Fruit fly (Drosophila melanogaster) whole organism, embryonic: ENCODE results near the gene CG33927.

Experiments used
- Antp ChIP-seq: fragments of 200-800 bp; sonication (Bioruptor generic); optimal IDR thresholded peaks from 3 replicates; lab custom pipeline; 2016; ENCODE audit warnings: missing biosample characterization, missing genetic modification characterization
- B-H2 ChIP-seq: fragments of 200-800 bp; sonication (Bioruptor generic); optimal IDR thresholded peaks from 2 replicates; lab custom pipeline; 2018; ENCODE audit warnings: missing biosample characterization, mild to moderate bottlenecking, missing genetic modification characterization
- CG11695 ChIP-seq: fragments of 200-800 bp; sonication (Bioruptor generic); IDR thresholded peaks from 3 replicates; pipeline ENCODE4 v1.3.6; 2022; ENCODE audit warnings: missing biosample characterization, missing genetic modification characterization
- CG1233 ChIP-seq: fragments of 200-800 bp; sonication (Bioruptor generic); optimal IDR thresholded peaks from 4 replicates; lab custom pipeline; 2018; ENCODE audit warnings: missing biosample characterization, mild to moderate bottlenecking, missing genetic modification characterization
- CG17186 ChIP-seq: fragments of 200-800 bp; sonication (Bioruptor generic); optimal IDR thresholded peaks from 3 replicates; lab custom pipeline; 2017; ENCODE audit warnings: missing biosample characterization, missing genetic modification reagents, missing genetic modification characterization
- CG17385 ChIP-seq: fragments of 200-800 bp; sonication (Bioruptor generic); optimal IDR thresholded peaks from 3 replicates; lab custom pipeline; 2018; ENCODE audit warnings: missing biosample characterization, mild to moderate bottlenecking, missing genetic modification characterization
- CG17568 ChIP-seq: fragments of 200-800 bp; sonication (Bioruptor generic); optimal IDR thresholded peaks from 2 replicates; lab custom pipeline; 2018; ENCODE audit warnings: missing biosample characterization, mild to moderate bottlenecking, missing genetic modification characterization, moderate library complexity
- CG17612 ChIP-seq: fragments of 200-800 bp; sonication (Bioruptor generic); IDR thresholded peaks from 2 replicates; pipeline ENCODE4 v1.3.6; 2022; ENCODE audit warnings: missing biosample characterization, missing genetic modification characterization
- CG1832 ChIP-seq: fragments of 200-800 bp; sonication (Bioruptor generic); optimal IDR thresholded peaks from 2 replicates; lab custom pipeline; 2017; ENCODE audit warnings: missing biosample characterization, mild to moderate bottlenecking, missing genetic modification characterization, inconsistent platforms
- CG2129 ChIP-seq: fragments of 200-800 bp; sonication (Bioruptor generic); IDR thresholded peaks from 2 replicates; pipeline ENCODE4 v1.3.6; 2022; ENCODE audit warnings: missing biosample characterization, missing genetic modification characterization; ENCODE audit not compliant: partially characterized antibody
- CG30431 ChIP-seq: fragments of 200-800 bp; sonication (Bioruptor generic); optimal IDR thresholded peaks from 2 replicates; lab custom pipeline; 2017; ENCODE audit warnings: missing biosample characterization, missing genetic modification characterization
- CG31365 ChIP-seq: fragments of 200-800 bp; sonication (Bioruptor generic); optimal IDR thresholded peaks from 2 replicates; lab custom pipeline; 2018; ENCODE audit warnings: missing biosample characterization, mild to moderate bottlenecking, missing genetic modification characterization
- CG3163 ChIP-seq: fragments of 200-800 bp; sonication (Bioruptor generic); optimal IDR thresholded peaks from 3 replicates; lab custom pipeline; 2016; ENCODE audit warnings: missing biosample characterization, missing genetic modification characterization
- CG3281 ChIP-seq: fragments of 200-800 bp; sonication (Bioruptor generic); optimal IDR thresholded peaks from 3 replicates; lab custom pipeline; 2017; ENCODE audit warnings: missing biosample characterization, mild to moderate bottlenecking, missing genetic modification characterization
- CG34224 ChIP-seq: fragments of 200-800 bp; sonication (Bioruptor generic); IDR thresholded peaks from 3 replicates; pipeline ENCODE4 v1.3.6; 2022; ENCODE audit warnings: missing biosample characterization, missing genetic modification characterization; ENCODE audit not compliant: partially characterized antibody
- CG4730 ChIP-seq: fragments of 200-800 bp; sonication (Bioruptor generic); IDR thresholded peaks from 2 replicates; pipeline ENCODE4 v1.3.6; 2022; ENCODE audit warnings: missing biosample characterization, missing genetic modification characterization
- CG5180 ChIP-seq: fragments of 200-800 bp; sonication (Bioruptor generic); optimal IDR thresholded peaks from 3 replicates; lab custom pipeline; 2017; ENCODE audit warnings: missing biosample characterization, missing genetic modification characterization, mild to moderate bottlenecking, moderate library complexity, missing genetic modification reagents
- CG6791 ChIP-seq: fragments of 200-800 bp; sonication (Bioruptor generic); IDR thresholded peaks from 3 replicates; pipeline ENCODE4 v1.3.6; 2022; ENCODE audit warnings: missing biosample characterization, missing genetic modification characterization; ENCODE audit not compliant: partially characterized antibody
- CG8924 ChIP-seq: fragments of 200-800 bp; optimal IDR thresholded peaks from 3 replicates; lab custom pipeline; 2019; ENCODE audit warnings: missing biosample characterization, mild to moderate bottlenecking, missing genetic modification characterization, moderate library complexity
- CG8944 ChIP-seq: fragments of 200-800 bp; sonication (Bioruptor generic); optimal IDR thresholded peaks from 3 replicates; lab custom pipeline; 2016; ENCODE audit warnings: missing biosample characterization, missing genetic modification characterization
- CoRest ChIP-seq: fragments of 200-800 bp; sonication (Bioruptor generic); optimal IDR thresholded peaks from 3 replicates; lab custom pipeline; 2018; ENCODE audit warnings: missing biosample characterization, mild to moderate bottlenecking, missing genetic modification characterization, moderate library complexity
- CrebB ChIP-seq: fragments of 200-800 bp; sonication (Bioruptor generic); optimal IDR thresholded peaks from 3 replicates; lab custom pipeline; 2018; ENCODE audit warnings: missing biosample characterization, mild to moderate bottlenecking, missing genetic modification characterization
- D19A ChIP-seq: fragments of 200-800 bp; optimal IDR thresholded peaks from 3 replicates; lab custom pipeline; 2019; ENCODE audit warnings: missing biosample characterization, mild to moderate bottlenecking, missing genetic modification characterization, moderate library complexity
- Deaf1 ChIP-seq: fragments of 200-800 bp; optimal IDR thresholded peaks from 3 replicates; lab custom pipeline; 2019; ENCODE audit warnings: missing biosample characterization, mild to moderate bottlenecking, missing genetic modification characterization, moderate library complexity
- Dp ChIP-seq: fragments of 200-800 bp; sonication (Bioruptor generic); optimal IDR thresholded peaks from 2 replicates; lab custom pipeline; 2018; ENCODE audit warnings: missing biosample characterization, mild to moderate bottlenecking, missing genetic modification characterization, moderate library complexity
- Hmx ChIP-seq: fragments of 200-800 bp; sonication (Bioruptor generic); optimal IDR thresholded peaks from 2 replicates; lab custom pipeline; 2016; ENCODE audit warnings: missing biosample characterization, missing genetic modification characterization
- Med ChIP-seq: fragments of 200-800 bp; sonication (Bioruptor generic); peaks from one replicate; lab custom pipeline; 2016; ENCODE audit warnings: missing biosample characterization, missing genetic modification characterization, mild to moderate bottlenecking, inconsistent platforms, moderate library complexity
- Neu2 ChIP-seq: fragments of 200-800 bp; sonication (Bioruptor generic); optimal IDR thresholded peaks from 3 replicates; lab custom pipeline; 2016; ENCODE audit warnings: missing biosample characterization, missing genetic modification characterization, borderline replicate concordance
- Nf-YC ChIP-seq: fragments of 200-800 bp; optimal IDR thresholded peaks from 3 replicates; lab custom pipeline; 2019; ENCODE audit warnings: missing biosample characterization, mild to moderate bottlenecking, missing genetic modification characterization, moderate library complexity
- PHDP ChIP-seq: fragments of 200-800 bp; sonication (Bioruptor generic); optimal IDR thresholded peaks from 3 replicates; lab custom pipeline; 2018; ENCODE audit warnings: missing biosample characterization, mild to moderate bottlenecking, missing genetic modification characterization, moderate library complexity
- Pdp1 ChIP-seq, 2 experiments: fragments of 200-800 bp; sonication (Bioruptor generic); optimal IDR thresholded peaks; 3 replicates each; lab custom pipeline; 2016; ENCODE audit warnings: missing biosample characterization in 2 of 2, missing genetic modification characterization in 2 of 2, mild to moderate bottlenecking in 1 of 2, moderate library complexity in 1 of 2
- Side ChIP-seq: fragments of 200-800 bp; sonication (Bioruptor generic); optimal IDR thresholded peaks from 2 replicates; lab custom pipeline; 2016; ENCODE audit warnings: missing biosample characterization, missing genetic modification characterization
- YL-1 ChIP-seq: fragments of 200-800 bp; sonication (Bioruptor generic); optimal IDR thresholded peaks from 3 replicates; lab custom pipeline; 2017; ENCODE audit warnings: missing biosample characterization, mild to moderate bottlenecking, missing genetic modification characterization
- az2 ChIP-seq: fragments of 200-800 bp; sonication (Bioruptor generic); optimal IDR thresholded peaks from 3 replicates; lab custom pipeline; 2016; ENCODE audit warnings: missing biosample characterization, missing genetic modification characterization
- br ChIP-seq: fragments of >200 bp; optimal IDR thresholded peaks from 2 replicates; lab custom pipeline; 2017
- dm ChIP-seq: fragments of 200-800 bp; sonication (Bioruptor generic); optimal IDR thresholded peaks from 3 replicates; lab custom pipeline; 2016; ENCODE audit warnings: missing biosample characterization, missing genetic modification characterization
- gsb ChIP-seq: fragments of 200-800 bp; sonication (Bioruptor generic); IDR thresholded peaks from 2 replicates; pipeline ENCODE4 v1.3.6; 2022; ENCODE audit warnings: missing biosample characterization, missing genetic modification characterization
- gt ChIP-seq: fragments of 200-800 bp; sonication (Bioruptor generic); IDR thresholded peaks from 2 replicates; pipeline ENCODE4 v1.3.6; 2022; ENCODE audit warnings: missing biosample characterization, missing genetic modification characterization
- h ChIP-seq: fragments of >200 bp; optimal IDR thresholded peaks from 2 replicates; lab custom pipeline; 2017
- her ChIP-seq: fragments of 200-800 bp; sonication (Bioruptor generic); optimal IDR thresholded peaks from 2 replicates; lab custom pipeline; 2016; ENCODE audit warnings: missing biosample characterization, missing genetic modification characterization
- ind ChIP-seq: fragments of 200-800 bp; sonication (Bioruptor generic); optimal IDR thresholded peaks from 3 replicates; lab custom pipeline; 2016; ENCODE audit warnings: missing biosample characterization, missing genetic modification characterization
- lov ChIP-seq, 2 experiments: fragments of 200-800 bp in 1 of 2; fragments of >200 bp in 1 of 2; sonication (Bioruptor generic) in 1 of 2; IDR thresholded peaks in 1 of 2; optimal IDR thresholded peaks in 1 of 2; 2 replicates in 1 of 2; 3 replicates in 1 of 2; pipeline versions ENCODE4 v1.3.6 to Lab custom; 2017 to 2022; ENCODE audit warnings: missing biosample characterization in 1 of 2, missing genetic modification characterization in 1 of 2
- mirr ChIP-seq: fragments of 200-800 bp; sonication (Bioruptor generic); optimal IDR thresholded peaks from 3 replicates; lab custom pipeline; 2018; ENCODE audit warnings: missing biosample characterization, mild to moderate bottlenecking, missing genetic modification characterization
- prd ChIP-seq, 3 experiments: fragments of >200 bp in 2 of 3; fragments of 200-800 bp in 1 of 3; sonication (Bioruptor generic) in 1 of 3; optimal IDR thresholded peaks in 2 of 3; IDR thresholded peaks in 1 of 3; 2 replicates in 2 of 3; 3 replicates in 1 of 3; pipeline versions ENCODE4 v1.3.6 to Lab custom; 2017 to 2022; ENCODE audit warnings: missing biosample characterization in 1 of 3, missing genetic modification characterization in 1 of 3
- ranshi ChIP-seq: fragments of 200-800 bp; sonication (Bioruptor generic); IDR thresholded peaks from 2 replicates; pipeline ENCODE4 v1.3.6; 2022; ENCODE audit warnings: missing biosample characterization, missing genetic modification characterization
- trh ChIP-seq: fragments of 200-800 bp; sonication (Bioruptor generic); optimal IDR thresholded peaks from 2 replicates; lab custom pipeline; 2016; ENCODE audit warnings: missing biosample characterization, missing genetic modification characterization
- twi ChIP-seq: fragments of 200-800 bp; optimal IDR thresholded peaks from 2 replicates; lab custom pipeline; 2019; ENCODE audit warnings: missing biosample characterization, mild to moderate bottlenecking, missing genetic modification characterization, moderate library complexity
- vfl ChIP-seq: fragments of 200-800 bp; sonication (Bioruptor generic); optimal IDR thresholded peaks from 2 replicates; lab custom pipeline; 2016; ENCODE audit warnings: missing biosample characterization, missing genetic modification characterization
- zfh2 ChIP-seq: fragments of 200-800 bp; sonication (Bioruptor generic); optimal IDR thresholded peaks from 2 replicates; lab custom pipeline; 2016; ENCODE audit warnings: missing biosample characterization, missing genetic modification characterization

The CG33927 gene

DNA sequence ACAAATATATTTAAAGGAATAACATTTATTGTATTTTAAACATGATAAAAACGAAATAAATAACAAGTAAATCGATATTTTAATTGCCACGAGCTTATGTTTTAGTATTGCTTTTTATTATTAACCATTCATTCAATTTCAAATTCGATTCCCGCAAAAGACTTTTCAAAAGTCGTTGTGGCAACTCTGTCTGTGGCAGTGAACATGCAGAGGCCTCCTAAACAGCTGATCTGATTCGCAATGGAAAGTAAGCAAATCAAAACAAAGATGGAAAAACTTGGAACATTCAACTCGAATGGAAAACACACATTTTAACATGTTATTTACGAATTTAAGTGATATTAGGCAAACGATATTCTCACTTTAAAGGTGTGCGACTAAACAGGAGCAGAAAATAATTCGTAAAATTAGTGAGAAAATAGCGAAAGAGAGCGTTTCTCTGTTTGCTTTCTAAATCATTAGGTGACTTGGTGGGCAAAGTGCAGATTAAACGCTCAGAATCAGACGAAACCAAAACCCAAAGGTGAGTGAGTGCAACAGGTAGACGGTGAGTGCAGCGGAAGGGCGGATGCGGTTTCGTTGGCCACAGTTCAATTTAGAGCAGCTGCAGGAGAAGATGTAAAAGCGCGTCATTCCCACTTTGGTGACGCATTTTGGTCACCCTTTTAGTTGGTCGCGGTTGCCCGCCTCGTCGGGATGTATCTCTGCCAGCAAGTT lies 35.7 kb downstream of the CG33927 start, which contains the start of gene spartin:
Gene spartin (plus strand): TSS at position 244 of the 717 bp plus-strand sequence.
- TF ChIP-seq Pdp1 (GFP tag; optimal IDR thresholded peaks at IDR 0.05; lab: Kevin White, UChicago) (peak in 1 of 2 experiments; percentile 26), ind (GFP tag; lab: Kevin White, UChicago) (peak; percentile 19), Side (GFP tag; lab: Kevin White, UChicago) (no peak), br (lab: Kevin White, UChicago) (no peak), az2 (no peak), her (GFP tag; lab: Kevin White, UChicago) (no peak), Med (peak; percentile 85), CoRest (tag; lab: Kevin White, UChicago) (no peak), CG11695 (no peak), PHDP (peak; percentile 14), CG2129 (GFP tag; lab: Robert Waterston, UW) (no peak), Neu2 (GFP tag; lab: Kevin White, UChicago) (no peak), CG3281 (GFP tag; lab: Kevin White, UChicago) (no peak), CG8944 (GFP tag; lab: Kevin White, UChicago) (no peak), CG1233 (GFP tag; lab: Kevin White, UChicago) (no peak), CG1832 (GFP tag; lab: Kevin White, UChicago) (no peak), Dp (GFP tag; lab: Kevin White, UChicago) (peak; percentile 78), trh (GFP tag; lab: Kevin White, UChicago) (no peak), mirr (GFP tag; lab: Kevin White, UChicago) (no peak), vfl (GFP tag; lab: Kevin White, UChicago) (no peak), Antp (GFP tag; lab: Kevin White, UChicago) (no peak), lov (optimal IDR thresholded peaks at IDR 0.05; lab: Kevin White, UChicago) (no peak), lov (GFP tag; IDR thresholded peaks at IDR 0.05; lab: Robert Waterston, UW) (no peak), dm (GFP tag; lab: Kevin White, UChicago) (no peak), CG4730 (GFP tag; lab: Robert Waterston, UW) (no peak), gt (no peak), twi (tag; lab: Kevin White, UChicago) (no peak), gsb (GFP tag; lab: Robert Waterston, UW) (no peak), Deaf1 (tag; lab: Kevin White, UChicago) (no peak), CrebB (no peak), CG30431 (GFP tag; lab: Kevin White, UChicago) (no peak), CG17385 (no peak), CG5180 (GFP tag; lab: Kevin White, UChicago) (no peak), h (no peak), B-H2 (GFP tag; lab: Kevin White, UChicago) (no peak), CG6791 (GFP tag; lab: Robert Waterston, UW) (0 out of 3 replicates have a peak, but pooled peaks have one; percentile 27), CG34224 (GFP tag; lab: Robert Waterston, UW) (peak; percentile 65), CG3163 (GFP tag; lab: Kevin White, UChicago) (no peak), CG17186 (GFP tag; lab: Kevin White, UChicago) (no peak), CG8924 (tag; lab: Kevin White, UChicago) (no peak), ranshi (GFP tag; lab: Robert Waterston, UW) (no peak), Hmx (GFP tag; lab: Kevin White, UChicago) (no peak), Nf-YC (tag; lab: Kevin White, UChicago) (peak; percentile 14), CG17612 (GFP tag; lab: Robert Waterston, UW) (no peak), D19A (tag; lab: Kevin White, UChicago) (no peak), zfh2 (GFP tag; lab: Kevin White, UChicago) (peak; percentile 21), CG17568 (GFP tag; lab: Kevin White, UChicago) (no peak), YL-1 (GFP tag; lab: Kevin White, UChicago) (peak; percentile 54), CG31365 (tag; lab: Kevin White, UChicago) (no peak), prd (optimal IDR thresholded peaks at IDR 0.05; lab: Kevin White, UChicago) (no peak), prd (GFP tag; IDR thresholded peaks at IDR 0.05; lab: Robert Waterston, UW) (no peak)
